Fruit fly (Drosophila melanogaster): Measurements from ENCODE around the gene CG15695.

- TF ChIP-seq CG8478 (optimal IDR thresholded peaks at IDR 0.05) (no peak), psq (optimal IDR thresholded peaks at IDR 0.05) (no peak), usp (GFP tag; optimal IDR thresholded peaks at IDR 0.05) (no peak)
Measured at dm6 chr3R:20877436-20877835, 35.5 kb downstream of the CG15695 start, which contains the start of gene TotZ.

Data from whole organism.